Worm (Caenorhabditis elegans): Measurements from ENCODE around the gene srg-32.

The srg-32 gene

ce11 chrV:10588694-10589093, at the start of gene srg-32:
srg-32 (minus strand) TSS chrV:10588794.
- TF ChIP-seq die-1 (tag; optimal IDR thresholded peaks at IDR 0.05) (no peak), snpc-1.3 (tag; optimal IDR thresholded peaks at IDR 0.05; ENCODE audit: insufficient read depth) (no peak), B0336.3 (GFP tag; IDR thresholded peaks at IDR 0.05) (no peak), hmg-20 (GFP tag; IDR thresholded peaks at IDR 0.05) (no peak), nhr-179 (tag; optimal IDR thresholded peaks at IDR 0.05) (no peak), F55B11.4 (tag; optimal IDR thresholded peaks at IDR 0.05; ENCODE audit: borderline replicate concordance, insufficient read depth) (no peak), mcd-1 (GFP tag; IDR thresholded peaks at IDR 0.05) (no peak), tbp1 (GFP tag; optimal IDR thresholded peaks at IDR 0.05) (no peak), mes-4 (tag; optimal IDR thresholded peaks at IDR 0.05) (no peak), ztf-26 (tag; optimal IDR thresholded peaks at IDR 0.05) (no peak), sptf-2 (GFP tag; optimal IDR thresholded peaks at IDR 0.05) (no peak), hsf-1 (GFP tag; IDR thresholded peaks at IDR 0.05) (no peak), bed-1 (GFP tag; IDR thresholded peaks at IDR 0.05) (no peak), F57A8.1 (GFP tag; optimal IDR thresholded peaks at IDR 0.05) (no peak)

- TF ChIP-seq nhr-90 (tag; optimal IDR thresholded peaks at IDR 0.05) (no peak), him-1 (tag; optimal IDR thresholded peaks at IDR 0.05) (no peak), dpff-1 (tag; optimal IDR thresholded peaks at IDR 0.05) (no peak), F52B5.7 (tag; optimal IDR thresholded peaks at IDR 0.05) (no peak), lin-54 (GFP tag; optimal IDR thresholded peaks at IDR 0.05) (no peak), nhr-120 (GFP tag; IDR thresholded peaks at IDR 0.05) (no peak), ztf-26 (tag; optimal IDR thresholded peaks at IDR 0.05) (no peak), T26A5.8 (tag; optimal IDR thresholded peaks at IDR 0.05) (no peak)
Observed at ce11 chrV:10635722-10636121, 47.1 kb upstream of the srg-32 start, which contains the start of gene kvs-2. kvs-2 (plus strand) TSS chrV:10636022.

DNA sequence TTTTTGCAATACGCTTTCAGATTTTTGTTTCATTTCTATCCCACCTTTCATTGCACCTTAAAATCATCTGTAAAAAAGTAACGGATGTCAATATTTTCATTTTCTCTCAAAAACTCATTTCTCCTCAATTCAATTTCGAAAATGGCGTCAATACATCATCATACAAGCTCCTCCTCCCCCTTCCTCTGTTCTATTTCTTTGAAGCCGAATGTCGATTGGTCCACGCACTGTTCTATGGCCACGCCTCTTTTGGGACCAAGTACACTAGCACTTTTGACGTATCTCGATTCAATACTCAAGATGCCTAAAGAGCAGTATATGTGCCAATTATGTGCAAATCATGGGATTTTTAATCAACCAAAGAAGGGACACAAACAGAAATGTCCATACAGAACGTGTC, 44.2 kb upstream of the srg-32 start, which contains the start of gene mab-23:
TSS of gene mab-23 (plus strand) at position 301 of the 400 bp plus-strand sequence.
- TF ChIP-seq Y79H2A.3 (GFP tag; conservative IDR thresholded peaks at IDR 0.05) (no peak), C06A6.2 (GFP tag; conservative IDR thresholded peaks at IDR 0.05) (no peak), lsl-1 (GFP tag; optimal IDR thresholded peaks at IDR 0.05) (no peak), bed-2 (GFP tag; IDR thresholded peaks at IDR 0.05) (no peak)

- TF ChIP-seq C17E4.6 (GFP tag; IDR thresholded peaks at IDR 0.05) (no peak), fkh-3 (tag; optimal IDR thresholded peaks at IDR 0.05) (no peak), hmg-20 (GFP tag; IDR thresholded peaks at IDR 0.05) (no peak), lin-35 (GFP tag; optimal IDR thresholded peaks at IDR 0.05) (no peak), chd-7 (tag; optimal IDR thresholded peaks at IDR 0.05) (no peak), lin-26 (GFP tag; IDR thresholded peaks at IDR 0.05) (no peak), ceh-79 (tag; optimal IDR thresholded peaks at IDR 0.05) (no peak), lsl-1 (GFP tag; optimal IDR thresholded peaks at IDR 0.05) (no peak), nfya-2 (GFP tag; IDR thresholded peaks at IDR 0.05) (no peak), hsf-1 (GFP tag; IDR thresholded peaks at IDR 0.05) (no peak), hrde-1 (tag; optimal IDR thresholded peaks at IDR 0.05; ENCODE audit: borderline replicate concordance) (no peak), repo-1 (tag; optimal IDR thresholded peaks at IDR 0.05) (no peak)
Observed at ce11 chrV:10630497-10630896, 41.9 kb upstream of the srg-32 start.

- TF ChIP-seq ceh-58 (GFP tag; IDR thresholded peaks at IDR 0.05): no peak
- no peak for TF ChIP-seq nhr-80 (tag; optimal IDR thresholded peaks at IDR 0.05)
- no peak for TF ChIP-seq bed-1 (GFP tag; IDR thresholded peaks at IDR 0.05)
- TF ChIP-seq gei-17 (GFP tag; optimal IDR thresholded peaks at IDR 0.05): no peak
- TF ChIP-seq lsl-1 (GFP tag; optimal IDR thresholded peaks at IDR 0.05): no peak
- no peak for TF ChIP-seq zim-3 (tag; optimal IDR thresholded peaks at IDR 0.05)
- no peak for TF ChIP-seq F33H1.4 (GFP tag; IDR thresholded peaks at IDR 0.05)
Observed at ce11 chrV:10615496-10615895, 26.9 kb upstream of the srg-32 start, which contains the start of gene H09F14.1. H09F14.1 (minus strand) TSS chrV:10615596.
